Worm (Caenorhabditis elegans) whole organism, mixed stage, embryonic: ENCODE data around the gene F17C11.13.

Experiments used
- ceh-39 ChIP-seq: fragments of 150-350 bp; optimal IDR thresholded peaks from 2 replicates; lab custom pipeline; 2014; ENCODE audit warnings: missing biosample characterization, missing genetic modification characterization
- lsy-2 ChIP-seq: fragments of 150-350 bp; optimal IDR thresholded peaks from 2 replicates; lab custom pipeline; 2014; ENCODE audit warnings: missing biosample characterization, missing genetic modification characterization
- mep-1 ChIP-seq: fragments of 150-350 bp; optimal IDR thresholded peaks from 2 replicates; lab custom pipeline; 2017; ENCODE audit warnings: missing biosample characterization, missing genetic modification reagents, missing genetic modification characterization, inconsistent platforms
- pha-4 ChIP-seq: fragments of 150-350 bp; optimal IDR thresholded peaks from 2 replicates; lab custom pipeline; 2018; ENCODE audit warnings: missing biosample characterization, missing genetic modification reagents, missing genetic modification characterization
- ztf-11 ChIP-seq: fragments of 150-350 bp; optimal IDR thresholded peaks from 2 replicates; lab custom pipeline; 2014; ENCODE audit warnings: missing biosample characterization, missing genetic modification characterization

ce11 chrV:10954334-10954733, 1.4 kb upstream of the F17C11.13 start, which contains the start of gene clec-221:
- TF ChIP-seq lsy-2 (tag; lab: Kevin White, UChicago), result no peak
- TF ChIP-seq ztf-11, result no peak
- TF ChIP-seq pha-4 (tag; lab: Kevin White, UChicago), result no peak
- no peak for TF ChIP-seq mep-1 (tag; lab: Kevin White, UChicago)
- TF ChIP-seq ceh-39 (tag; lab: Kevin White, UChicago), result no peak
